Worm (Caenorhabditis elegans): Measurements from ENCODE around the gene srj-8.

srj-8 gene

DNA sequence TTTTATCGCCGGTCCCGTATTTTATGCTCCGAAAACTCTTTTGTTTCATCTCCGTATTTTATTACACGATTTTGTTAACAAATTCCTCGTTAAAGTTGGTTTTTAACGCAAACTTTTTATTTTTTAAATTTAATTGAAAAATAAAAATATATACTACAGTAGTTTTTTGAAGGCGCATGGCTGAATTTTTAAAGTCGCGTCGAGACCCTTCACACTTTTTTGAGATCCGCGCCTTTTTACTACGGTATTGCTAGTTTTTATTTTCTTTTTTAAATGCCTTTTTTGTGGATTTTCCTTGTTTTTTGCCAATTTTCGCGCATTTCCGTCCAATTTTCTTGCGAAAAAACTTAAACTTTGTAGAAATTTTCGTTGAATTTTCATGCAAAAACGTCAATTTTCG, 43.2 kb upstream of the srj-8 start (continued):
- no peak for TF ChIP-seq ztf-26 (tag; optimal IDR thresholded peaks at IDR 0.05)
- no peak for TF ChIP-seq B0019.2 (GFP tag; conservative IDR thresholded peaks at IDR 0.05)

DNA sequence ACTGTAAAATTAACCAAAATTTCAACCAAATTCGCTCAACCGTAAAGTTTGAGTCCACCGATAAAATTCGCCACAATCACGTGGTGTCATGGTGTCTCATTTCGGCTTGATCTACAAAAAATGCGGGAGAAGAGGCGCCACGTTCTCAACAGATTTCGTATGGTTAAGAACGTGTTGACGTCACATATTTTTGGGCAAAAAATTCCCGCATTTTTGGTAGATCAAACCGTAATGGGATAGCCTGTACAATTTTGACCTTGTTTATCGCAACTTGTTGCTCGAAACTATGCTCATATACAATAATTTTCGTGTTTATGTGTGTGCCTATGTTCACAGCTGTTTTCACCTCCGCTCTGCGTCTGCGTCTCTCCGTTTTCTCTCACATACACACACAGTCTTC, 38.7 kb upstream of the srj-8 start:
- TF ChIP-seq hmg-1.2 (GFP tag; IDR thresholded peaks at IDR 0.05), result 0 out of 2 replicates have a peak, but pooled peaks have one; percentile 9
- TF ChIP-seq fkh-3 (tag; optimal IDR thresholded peaks at IDR 0.05), result no peak

- TF ChIP-seq egrh-3 (GFP tag; IDR thresholded peaks at IDR 0.05) (peak; percentile 10; the same call in 1 of the 2 replicates), zfh-2 (GFP tag; conservative IDR thresholded peaks at IDR 0.05) (peak; percentile 72), F52B5.7 (tag; optimal IDR thresholded peaks at IDR 0.05) (no peak), Y56A3A.18 (GFP tag; IDR thresholded peaks at IDR 0.05) (no peak), ekl-4 (GFP tag; IDR thresholded peaks at IDR 0.05) (no peak)
Measured at ce11 chrV:3210147-3210546, 37.5 kb upstream of the srj-8 start, which contains the start of gene apx-1. apx-1 (plus strand) TSS chrV:3210196.

- no peak for TF ChIP-seq chd-7 (tag; optimal IDR thresholded peaks at IDR 0.05)
Measured at ce11 chrV:3218604-3219003, 29.0 kb upstream of the srj-8 start.

ce11 chrV:3227373-3227772, 20.2 kb upstream of the srj-8 start, which contains the start of gene K08D9.2:
K08D9.2 (plus strand) TSS chrV:3227673.
- no peak for TF ChIP-seq him-1 (tag; optimal IDR thresholded peaks at IDR 0.05)
- no peak for TF ChIP-seq hlh-26 (GFP tag; conservative IDR thresholded peaks at IDR 0.05)

ce11 chrV:3230150-3230549, 17.5 kb upstream of the srj-8 start:
- TF ChIP-seq hlh-12 (tag; optimal IDR thresholded peaks at IDR 0.05) (no peak), somi-1 (GFP tag; optimal IDR thresholded peaks at IDR 0.05) (no peak), nfya-2 (GFP tag; IDR thresholded peaks at IDR 0.05) (no peak), aptf-2 (GFP tag; conservative IDR thresholded peaks at IDR 0.05) (no peak), Y67H2A.10 (GFP tag; conservative IDR thresholded peaks at IDR 0.05) (no peak)

ce11 chrV:3230597-3230996, 17.0 kb upstream of the srj-8 start, which contains the start of gene K08D9.10:
K08D9.10 (plus strand) TSS chrV:3230897.
- TF ChIP-seq lin-26 (GFP tag; IDR thresholded peaks at IDR 0.05) (no peak), hmg-1.2 (GFP tag; IDR thresholded peaks at IDR 0.05) (no peak), hrde-1 (tag; optimal IDR thresholded peaks at IDR 0.05; ENCODE audit: borderline replicate concordance) (no peak), lsy-27 (tag; optimal IDR thresholded peaks at IDR 0.05; ENCODE audit: borderline replicate concordance, insufficient read depth) (no peak)

DNA sequence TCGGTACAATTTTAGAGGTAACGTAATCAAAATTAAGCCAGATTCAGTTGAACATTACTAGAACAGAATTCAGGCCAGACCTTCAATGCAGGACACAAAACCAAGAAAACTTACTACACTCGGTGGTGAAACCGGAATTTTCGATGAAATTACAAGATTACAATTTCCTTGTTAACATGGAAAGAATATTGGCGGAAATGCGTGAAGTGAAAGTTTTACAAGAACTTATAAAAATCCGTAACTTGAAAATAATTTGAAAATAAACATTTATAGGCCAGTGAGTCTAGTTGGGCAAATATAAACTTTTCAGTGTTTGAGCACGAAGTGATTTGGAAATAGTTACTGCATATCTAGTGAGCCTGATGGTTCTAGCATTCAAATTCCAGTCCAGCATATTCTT, 12.7 kb upstream of the srj-8 start, which contains the start of gene K08D9.6:
Gene K08D9.6 (minus strand): TSS at position 101 of the 400 bp plus-strand sequence.
- TF ChIP-seq rec-8 (tag; optimal IDR thresholded peaks at IDR 0.05) (no peak), lin-54 (GFP tag; optimal IDR thresholded peaks at IDR 0.05) (no peak)

DNA sequence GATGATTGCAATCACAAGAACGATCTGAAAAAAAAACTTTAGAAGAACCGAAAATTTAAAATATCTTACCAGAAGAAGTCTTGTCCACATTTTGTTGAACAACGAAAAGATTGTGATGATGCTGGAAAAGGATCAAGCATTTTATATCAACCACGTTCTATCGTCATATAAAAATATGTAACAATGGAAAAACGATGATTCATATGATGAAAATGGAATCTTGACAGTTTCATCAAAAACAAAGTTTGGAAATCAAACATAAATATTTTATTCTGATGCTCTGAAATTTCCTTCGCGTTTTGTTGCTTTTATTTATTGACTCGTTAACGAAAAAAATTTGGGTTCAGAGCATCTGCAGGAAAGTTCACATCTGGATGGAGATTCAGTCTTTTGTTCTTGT, 11.0 kb upstream of the srj-8 start, which contains the start of the genes K08D9.9 and str-16:
Gene K08D9.9 (minus strand): TSS at position 101 of the 400 bp plus-strand sequence.
Gene str-16 (plus strand): TSS at position 266 of the 400 bp plus-strand sequence.
- TF ChIP-seq ceh-58 (GFP tag; IDR thresholded peaks at IDR 0.05) (no peak), Y53F4B.3 (GFP tag; IDR thresholded peaks at IDR 0.05) (no peak), somi-1 (GFP tag; optimal IDR thresholded peaks at IDR 0.05) (no peak), Y67H2A.10 (GFP tag; conservative IDR thresholded peaks at IDR 0.05) (no peak), B0035.1 (tag; optimal IDR thresholded peaks at IDR 0.05) (no peak), nhr-90 (tag; optimal IDR thresholded peaks at IDR 0.05) (no peak), hlh-12 (tag; optimal IDR thresholded peaks at IDR 0.05) (no peak), pbrm-1 (GFP tag; IDR thresholded peaks at IDR 0.05) (no peak), mxl-1 (tag; optimal IDR thresholded peaks at IDR 0.05) (no peak), D2030.7 (GFP tag; IDR thresholded peaks at IDR 0.05) (no peak), lag-1 (GFP tag; IDR thresholded peaks at IDR 0.05) (no peak), nfya-1 (tag; optimal IDR thresholded peaks at IDR 0.05; ENCODE audit: borderline replicate concordance, insufficient read depth) (no peak), gei-17 (GFP tag; optimal IDR thresholded peaks at IDR 0.05) (no peak), hmg-20 (GFP tag; IDR thresholded peaks at IDR 0.05) (no peak), aptf-3 (GFP tag; IDR thresholded peaks at IDR 0.05) (no peak), ztf-26 (tag; optimal IDR thresholded peaks at IDR 0.05) (no peak)

Measured in whole organism, young adult.